Worm (Caenorhabditis elegans) whole organism, L1 larva: ENCODE data around the gene nhx-1.

Experiments used
- C04F5.9 ChIP-seq: sonication (generic microtip); optimal IDR thresholded peaks from 2 replicates; lab custom pipeline; 2016; ENCODE audit warnings: missing genetic modification characterization, missing compliant biosample characterization
- F16B12.6 ChIP-seq: fragments of 150-350 bp; optimal IDR thresholded peaks from 2 replicates; lab custom pipeline; 2014; ENCODE audit warnings: missing biosample characterization, missing genetic modification characterization
- Y116A8C.19 ChIP-seq: sonication (generic microtip); optimal IDR thresholded peaks from 2 replicates; lab custom pipeline; 2016; ENCODE audit warnings: missing compliant biosample characterization, missing genetic modification characterization, borderline replicate concordance
- aha-1 ChIP-seq: fragments of 150-350 bp; optimal IDR thresholded peaks from 2 replicates; lab custom pipeline; 2014; ENCODE audit warnings: missing biosample characterization, missing genetic modification characterization
- alr-1 ChIP-seq: fragments of 200-800 bp; sonication (Bioruptor generic); optimal IDR thresholded peaks from 2 replicates; lab custom pipeline; 2018; ENCODE audit warnings: borderline replicate concordance, mild to moderate bottlenecking, missing genetic modification characterization, missing compliant biosample characterization
- aly-2 ChIP-seq: fragments of 150-350 bp; optimal IDR thresholded peaks from 2 replicates; lab custom pipeline; 2014; ENCODE audit warnings: missing biosample characterization, missing genetic modification characterization
- ama-1 ChIP-seq: fragments of 150-350 bp; optimal IDR thresholded peaks from 2 replicates; lab custom pipeline; 2014
- blmp-1 ChIP-seq: fragments of 150-350 bp; optimal IDR thresholded peaks from 2 replicates; lab custom pipeline; 2014; ENCODE audit warnings: missing biosample characterization, missing genetic modification characterization
- ceh-8 ChIP-seq: fragments of 200-800 bp; sonication (Bioruptor generic); optimal IDR thresholded peaks from 2 replicates; lab custom pipeline; 2018; ENCODE audit warnings: mild to moderate bottlenecking, missing genetic modification characterization, moderate library complexity, missing compliant biosample characterization
- ceh-90 ChIP-seq: sonication (generic microtip); optimal IDR thresholded peaks from 2 replicates; lab custom pipeline; 2016; ENCODE audit warnings: missing genetic modification characterization, missing compliant biosample characterization
- ces-1 ChIP-seq: fragments of 150-350 bp; optimal IDR thresholded peaks from 2 replicates; lab custom pipeline; 2014; ENCODE audit warnings: missing biosample characterization, missing genetic modification reagents, missing genetic modification characterization
- efl-1 ChIP-seq, 4 experiments: fragments of 150-350 bp; optimal IDR thresholded peaks in 3 of 4; peaks in 1 of 4; 1 replicate in 1 of 4; 2 replicates in 3 of 4; lab custom pipeline; 2014; ENCODE audit warnings: missing biosample characterization in 2 of 4, missing genetic modification characterization in 2 of 4, missing genetic modification reagents in 2 of 4
- efl-3 ChIP-seq: fragments of 200-800 bp; sonication (Bioruptor generic); optimal IDR thresholded peaks from 2 replicates; lab custom pipeline; 2018; ENCODE audit warnings: mild to moderate bottlenecking, missing genetic modification characterization, missing compliant biosample characterization
- egl-13 ChIP-seq: sonication (generic microtip); optimal IDR thresholded peaks from 2 replicates; lab custom pipeline; 2016; ENCODE audit warnings: missing genotype, missing genetic modification reagents, missing genetic modification characterization, missing compliant biosample characterization
- egl-27 ChIP-seq, 2 experiments: fragments of 150-350 bp in 1 of 2; sonication (generic microtip); optimal IDR thresholded peaks; 3 replicates each; lab custom pipeline; 2017 to 2018; ENCODE audit warnings: missing biosample characterization in 2 of 2, missing genetic modification characterization in 2 of 2, missing genetic modification reagents in 2 of 2
- fos-1 ChIP-seq: fragments of 150-350 bp; optimal IDR thresholded peaks from 2 replicates; lab custom pipeline; 2014; ENCODE audit warnings: missing biosample characterization, missing genetic modification characterization
- grh-1 ChIP-seq: fragments of 200-800 bp; sonication (Bioruptor generic); IDR thresholded peaks from 2 replicates; pipeline ENCODE4 v1.3.6; 2022; ENCODE audit warnings: missing genetic modification reagents, missing genetic modification characterization, missing compliant biosample characterization
- hlh-4 ChIP-seq: sonication (generic microtip); optimal IDR thresholded peaks from 2 replicates; lab custom pipeline; 2016; ENCODE audit warnings: mild to moderate bottlenecking, missing genetic modification characterization, missing compliant biosample characterization
- isw-1 ChIP-seq: fragments of 200-800 bp; sonication (Bioruptor generic); IDR thresholded peaks from 2 replicates; pipeline ENCODE4 v1.3.6; 2022; ENCODE audit warnings: missing genetic modification characterization, missing compliant biosample characterization
- jun-1 ChIP-seq: fragments of 150-350 bp; optimal IDR thresholded peaks from 2 replicates; lab custom pipeline; 2014; ENCODE audit warnings: missing biosample characterization, missing genetic modification reagents, missing genetic modification characterization
- lin-13 ChIP-seq: fragments of 150-350 bp; optimal IDR thresholded peaks from 2 replicates; lab custom pipeline; 2014; ENCODE audit warnings: missing biosample characterization, missing genetic modification reagents, missing genetic modification characterization
- lin-14 ChIP-seq: fragments of 200-800 bp; sonication (Bioruptor generic); optimal IDR thresholded peaks from 2 replicates; lab custom pipeline; 2018; ENCODE audit warnings: mild to moderate bottlenecking, missing genetic modification characterization, moderate library complexity, missing compliant biosample characterization
- lir-3 ChIP-seq: sonication (generic microtip); optimal IDR thresholded peaks from 2 replicates; lab custom pipeline; 2016; ENCODE audit warnings: mild to moderate bottlenecking, missing genetic modification characterization, moderate library complexity, missing compliant biosample characterization; ENCODE audit not compliant: poor library complexity
- lsy-2 ChIP-seq, 2 experiments: fragments of 150-350 bp; optimal IDR thresholded peaks; 2 replicates each; lab custom pipeline; 2014; ENCODE audit warnings: missing biosample characterization in 2 of 2, missing genetic modification characterization in 2 of 2
- mep-1 ChIP-seq: fragments of 150-350 bp; optimal IDR thresholded peaks from 2 replicates; lab custom pipeline; 2014; ENCODE audit warnings: missing biosample characterization, missing genetic modification characterization
- nhr-19 ChIP-seq: fragments of 200-800 bp; sonication (Bioruptor generic); conservative IDR thresholded peaks from 2 replicates; pipeline ENCODE4 v1.3.6; 2022; ENCODE audit warnings: missing genetic modification characterization, missing compliant biosample characterization
- nhr-237 ChIP-seq: fragments of 150-350 bp; optimal IDR thresholded peaks from 2 replicates; lab custom pipeline; 2014; ENCODE audit warnings: missing biosample characterization, missing genetic modification characterization
- pqm-1 ChIP-seq: sonication (generic microtip); optimal IDR thresholded peaks from 3 replicates; lab custom pipeline; 2017; ENCODE audit warnings: missing biosample characterization, missing genetic modification characterization
- skn-1 ChIP-seq: fragments of 150-350 bp; optimal IDR thresholded peaks from 2 replicates; lab custom pipeline; 2014; ENCODE audit warnings: missing biosample characterization, missing genetic modification characterization
- snu-23 ChIP-seq: sonication (generic microtip); optimal IDR thresholded peaks from 2 replicates; lab custom pipeline; 2016; ENCODE audit warnings: missing genetic modification characterization, missing compliant biosample characterization
- swsn-7 ChIP-seq: sonication (generic microtip); optimal IDR thresholded peaks from 2 replicates; lab custom pipeline; 2016; ENCODE audit warnings: missing genetic modification characterization, missing compliant biosample characterization
- tlp-1 ChIP-seq: fragments of 150-350 bp; optimal IDR thresholded peaks from 2 replicates; lab custom pipeline; 2014; ENCODE audit warnings: missing biosample characterization, missing genetic modification characterization
- unc-30 ChIP-seq: sonication (generic microtip); optimal IDR thresholded peaks from 2 replicates; lab custom pipeline; 2017; ENCODE audit warnings: missing biosample characterization, missing genetic modification characterization
- unc-98 ChIP-seq: fragments of 200-800 bp; sonication (Bioruptor generic); IDR thresholded peaks from 2 replicates; pipeline ENCODE4 v1.3.6; 2022; ENCODE audit warnings: missing genetic modification characterization, missing compliant biosample characterization
- xbp-1 ChIP-seq: sonication (generic microtip); optimal IDR thresholded peaks from 2 replicates; lab custom pipeline; 2016; ENCODE audit warnings: missing genetic modification characterization, missing compliant biosample characterization
- ztf-4 ChIP-seq: fragments of 150-350 bp; optimal IDR thresholded peaks from 2 replicates; lab custom pipeline; 2014; ENCODE audit warnings: missing biosample characterization, missing genetic modification characterization

nhx-1 gene

ce11 chrX:15988577-15988976 lies 28.3 kb upstream of the nhx-1 start:
- TF ChIP-seq fos-1 (tag; lab: Kevin White, UChicago), result no peak
- no peak for TF ChIP-seq F16B12.6 (tag; lab: Kevin White, UChicago)
- no peak for TF ChIP-seq egl-13 (tag; lab: Kevin White, UChicago)
- TF ChIP-seq blmp-1 (tag; lab: Kevin White, UChicago), result no peak
- TF ChIP-seq jun-1 (tag; lab: Kevin White, UChicago), result no peak
- TF ChIP-seq, all 84 proteins: peak for 0

- no peak for TF ChIP-seq lir-3
- no peak for TF ChIP-seq efl-1 (optimal IDR thresholded peaks at IDR 0.05; lab: Kevin White, UChicago)
- TF ChIP-seq efl-1 (GFP tag; optimal IDR thresholded peaks at IDR 0.05 in 1 of 2; lab: Kevin White, UChicago), result no peak
- TF ChIP-seq aly-2 (tag; lab: Kevin White, UChicago), result no peak
- TF ChIP-seq ces-1 (GFP tag; lab: Kevin White, UChicago), result no peak
- no peak for TF ChIP-seq isw-1 (GFP tag; lab: Robert Waterston, UW)
- TF ChIP-seq ceh-90 (tag; lab: Kevin White, UChicago), result no peak
- no peak for TF ChIP-seq aha-1 (tag; lab: Kevin White, UChicago)
- TF ChIP-seq mep-1, result no peak
- no peak for TF ChIP-seq egl-13 (tag; lab: Kevin White, UChicago)
- TF ChIP-seq unc-30, result no peak
- no peak for TF ChIP-seq swsn-7
Measured at ce11 chrX:15992806-15993205, 24.1 kb upstream of the nhx-1 start.

- no peak for TF ChIP-seq ama-1 (lab: Kevin White, UChicago)
- TF ChIP-seq lin-14 (GFP tag; lab: Kevin White, UChicago), result peak; percentile 55
Measured at ce11 chrX:15993916-15994315, 23.0 kb upstream of the nhx-1 start.

- TF ChIP-seq pqm-1 (tag; lab: Kevin White, UChicago), result no peak
- no peak for TF ChIP-seq aha-1 (tag; lab: Kevin White, UChicago)
- TF ChIP-seq efl-3 (GFP tag; lab: Kevin White, UChicago), result no peak
- TF ChIP-seq snu-23 (GFP tag; lab: Kevin White, UChicago), result no peak
- TF ChIP-seq unc-98, result no peak
- no peak for TF ChIP-seq lsy-2 (tag; optimal IDR thresholded peaks at IDR 0.05; lab: Kevin White, UChicago)
- TF ChIP-seq ztf-4 (tag; lab: Kevin White, UChicago), result no peak
- no peak for TF ChIP-seq Y116A8C.19 (tag; lab: Kevin White, UChicago)
- TF ChIP-seq ceh-8 (GFP tag; lab: Kevin White, UChicago), result no peak
- TF ChIP-seq nhr-19 (GFP tag; lab: Robert Waterston, UW), result no peak
- TF ChIP-seq C04F5.9 (tag; lab: Kevin White, UChicago), result no peak
Measured at ce11 chrX:15997153-15997552, 19.8 kb upstream of the nhx-1 start.

- TF ChIP-seq efl-1 (optimal IDR thresholded peaks at IDR 0.05; lab: Kevin White, UChicago), result no peak
- TF ChIP-seq efl-1 (GFP tag; optimal IDR thresholded peaks at IDR 0.05 in 1 of 2; lab: Kevin White, UChicago), result peak in 1 of 2 experiments; percentile 28
- TF ChIP-seq tlp-1, result no peak
- TF ChIP-seq lin-13 (GFP tag; lab: Kevin White, UChicago), result no peak
Measured at ce11 chrX:15997926-15998325, 19.0 kb upstream of the nhx-1 start.

ce11 chrX:16002794-16003193 lies 14.1 kb upstream of the nhx-1 start:
- no peak for TF ChIP-seq alr-1 (tag; lab: Kevin White, UChicago)
- TF ChIP-seq xbp-1 (tag; lab: Kevin White, UChicago), result no peak
- no peak for TF ChIP-seq skn-1 (tag; lab: Kevin White, UChicago)
- TF ChIP-seq aha-1 (tag; lab: Kevin White, UChicago), result no peak
- no peak for TF ChIP-seq hlh-4 (tag; lab: Kevin White, UChicago)
- TF ChIP-seq egl-27 (tag; optimal IDR thresholded peaks at IDR 0.05; lab: Kevin White, UChicago), result no peak
- TF ChIP-seq lir-3, result no peak
- no peak for TF ChIP-seq nhr-237 (tag; lab: Kevin White, UChicago)
- TF ChIP-seq grh-1 (GFP tag; lab: Robert Waterston, UW), result no peak
- TF ChIP-seq egl-13 (tag; lab: Kevin White, UChicago), result no peak
